Worm (Caenorhabditis elegans): ENCODE data around the gene C44H9.4.

DNA sequence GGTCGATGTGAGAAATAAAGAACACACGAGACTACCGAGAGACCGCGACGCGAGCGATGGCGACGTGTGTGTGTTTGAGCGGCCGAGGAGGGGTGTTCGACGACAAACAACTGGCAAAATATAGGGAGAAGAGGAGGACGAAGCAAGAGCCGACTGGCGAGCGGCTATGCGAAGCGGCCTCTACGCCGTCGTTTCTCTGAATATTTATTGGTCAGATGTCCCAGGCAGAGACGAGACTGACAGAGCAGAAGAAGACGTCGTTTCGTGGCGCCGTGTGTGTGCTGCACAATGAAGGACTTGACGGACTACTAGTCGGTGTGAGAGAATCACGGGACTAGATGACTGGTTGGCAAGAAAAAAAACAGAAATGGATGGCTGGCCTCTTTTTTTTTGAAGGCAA lies 16.3 kb upstream of the C44H9.4 start:
- TF ChIP-seq ceh-28 (tag; optimal IDR thresholded peaks at IDR 0.05), result no peak
- no peak for TF ChIP-seq ZK546.5 (tag; optimal IDR thresholded peaks at IDR 0.05)
- TF ChIP-seq nhr-12 (tag; optimal IDR thresholded peaks at IDR 0.05), result no peak
- TF ChIP-seq pqm-1 (tag; optimal IDR thresholded peaks at IDR 0.05), result no peak
- TF ChIP-seq tbx-2 (tag; optimal IDR thresholded peaks at IDR 0.05), result no peak
- TF ChIP-seq jun-1 (tag; optimal IDR thresholded peaks at IDR 0.05), result no peak
- TF ChIP-seq ztf-11 (tag; optimal IDR thresholded peaks at IDR 0.05), result no peak
- TF ChIP-seq egl-27 (tag; optimal IDR thresholded peaks at IDR 0.05), result no peak
- TF ChIP-seq nhr-237 (tag; optimal IDR thresholded peaks at IDR 0.05), result no peak
- TF ChIP-seq pha-4 (tag; optimal IDR thresholded peaks at IDR 0.05), result no peak
- no peak for TF ChIP-seq R02D3.7 (tag; optimal IDR thresholded peaks at IDR 0.05)
- peak; percentile 25 for TF ChIP-seq fkh-10 (GFP tag; optimal IDR thresholded peaks at IDR 0.05)
- no peak for TF ChIP-seq nhr-25 (tag; optimal IDR thresholded peaks at IDR 0.05)

All from whole organism, L3 larva.